Worm (Caenorhabditis elegans) whole organism, late embryonic: ENCODE data around the gene C23G10.5.

Experiments used
- C08G9.2 ChIP-seq: sonication (generic microtip); optimal IDR thresholded peaks from 2 replicates; lab custom pipeline; 2016; ENCODE audit warnings: mild to moderate bottlenecking, missing genetic modification characterization, moderate library complexity, missing compliant biosample characterization
- F13H6.1 ChIP-seq: sonication (generic microtip); optimal IDR thresholded peaks from 2 replicates; lab custom pipeline; 2016; ENCODE audit warnings: missing genetic modification characterization, missing compliant biosample characterization
- K02D7.2 ChIP-seq: sonication (generic microtip); optimal IDR thresholded peaks from 2 replicates; lab custom pipeline; 2017; ENCODE audit warnings: mild to moderate bottlenecking, missing genetic modification characterization, missing compliant biosample characterization
- Y22D7AL.16 ChIP-seq: sonication (generic microtip); optimal IDR thresholded peaks from 2 replicates; lab custom pipeline; 2016; ENCODE audit warnings: missing genetic modification characterization, missing compliant biosample characterization
- ceh-18 ChIP-seq: sonication (generic microtip); optimal IDR thresholded peaks from 2 replicates; lab custom pipeline; 2016; ENCODE audit warnings: missing genetic modification characterization, missing compliant biosample characterization
- ceh-19 ChIP-seq: fragments of 200-800 bp; sonication (Bioruptor generic); optimal IDR thresholded peaks from 2 replicates; lab custom pipeline; 2018; ENCODE audit warnings: mild to moderate bottlenecking, missing genetic modification characterization, missing compliant biosample characterization
- ceh-22 ChIP-seq: sonication (generic microtip); optimal IDR thresholded peaks from 2 replicates; lab custom pipeline; 2017; ENCODE audit warnings: missing biosample characterization, missing genetic modification characterization
- ceh-24 ChIP-seq: sonication (generic microtip); optimal IDR thresholded peaks from 2 replicates; lab custom pipeline; 2016; ENCODE audit warnings: mild to moderate bottlenecking, missing genetic modification characterization, missing compliant biosample characterization
- ceh-30 ChIP-seq: fragments of 150-350 bp; optimal IDR thresholded peaks from 2 replicates; lab custom pipeline; 2014; ENCODE audit warnings: missing biosample characterization, missing genetic modification characterization
- ceh-31 ChIP-seq: sonication (generic microtip); optimal IDR thresholded peaks from 2 replicates; lab custom pipeline; 2016; ENCODE audit warnings: missing genetic modification characterization, missing compliant biosample characterization
- dmd-4 ChIP-seq: sonication (generic microtip); optimal IDR thresholded peaks from 2 replicates; lab custom pipeline; 2016; ENCODE audit warnings: borderline replicate concordance, missing genetic modification characterization, missing compliant biosample characterization
- dve-1 ChIP-seq: sonication (generic microtip); optimal IDR thresholded peaks from 2 replicates; lab custom pipeline; 2017; ENCODE audit warnings: antibody characterized with exemption, mild to moderate bottlenecking, missing genetic modification characterization, missing compliant biosample characterization
- elt-2 ChIP-seq: sonication (generic microtip); optimal IDR thresholded peaks from 2 replicates; lab custom pipeline; 2016; ENCODE audit warnings: missing genetic modification reagents, missing genetic modification characterization, missing compliant biosample characterization
- elt-4 ChIP-seq: sonication (generic microtip); optimal IDR thresholded peaks from 2 replicates; lab custom pipeline; 2016; ENCODE audit warnings: missing genetic modification characterization, missing compliant biosample characterization
- ets-4 ChIP-seq: sonication (generic microtip); optimal IDR thresholded peaks from 2 replicates; lab custom pipeline; 2016; ENCODE audit warnings: missing genetic modification characterization, missing compliant biosample characterization
- eyg-1 ChIP-seq: sonication (generic microtip); optimal IDR thresholded peaks from 2 replicates; lab custom pipeline; 2016; ENCODE audit warnings: missing genotype, missing genetic modification characterization, missing compliant biosample characterization
- fax-1 ChIP-seq: sonication (generic microtip); optimal IDR thresholded peaks from 2 replicates; lab custom pipeline; 2016; ENCODE audit warnings: missing genotype, missing genetic modification characterization, missing compliant biosample characterization
- fkh-10 ChIP-seq: fragments of 150-350 bp; optimal IDR thresholded peaks from 2 replicates; lab custom pipeline; 2014; ENCODE audit warnings: missing biosample characterization, missing genetic modification reagents, missing genetic modification characterization
- fkh-6 ChIP-seq: sonication (generic microtip); optimal IDR thresholded peaks from 2 replicates; lab custom pipeline; 2016; ENCODE audit warnings: missing genetic modification characterization, missing compliant biosample characterization
- hlh-13 ChIP-seq: fragments of 200-800 bp; sonication (Bioruptor generic); optimal IDR thresholded peaks from 2 replicates; lab custom pipeline; 2018; ENCODE audit warnings: mild to moderate bottlenecking, missing genetic modification characterization, missing compliant biosample characterization
- hlh-30 ChIP-seq: sonication (generic microtip); optimal IDR thresholded peaks from 2 replicates; lab custom pipeline; 2017; ENCODE audit warnings: antibody characterized with exemption, missing genetic modification characterization, missing compliant biosample characterization; ENCODE audit not compliant: insufficient read depth
- hlh-8 ChIP-seq: sonication (generic microtip); optimal IDR thresholded peaks from 2 replicates; lab custom pipeline; 2016; ENCODE audit warnings: missing genotype, missing genetic modification characterization, missing compliant biosample characterization
- madf-2 ChIP-seq: sonication (generic microtip); optimal IDR thresholded peaks from 2 replicates; lab custom pipeline; 2017; ENCODE audit warnings: missing genetic modification characterization, missing compliant biosample characterization
- nfya-1 ChIP-seq: sonication (generic microtip); optimal IDR thresholded peaks from 2 replicates; lab custom pipeline; 2017; ENCODE audit warnings: missing genetic modification characterization, mild to moderate bottlenecking, missing compliant biosample characterization, antibody characterized with exemption, moderate library complexity
- nhr-11 ChIP-seq: fragments of 150-350 bp; optimal IDR thresholded peaks from 2 replicates; lab custom pipeline; 2014; ENCODE audit warnings: missing biosample characterization, missing genetic modification characterization
- nhr-232 ChIP-seq: sonication (generic microtip); optimal IDR thresholded peaks from 2 replicates; lab custom pipeline; 2016; ENCODE audit warnings: missing genetic modification characterization, missing compliant biosample characterization
- odd-2 ChIP-seq: sonication (generic microtip); optimal IDR thresholded peaks from 2 replicates; lab custom pipeline; 2017; ENCODE audit warnings: antibody characterized with exemption, mild to moderate bottlenecking, missing genetic modification characterization, missing compliant biosample characterization
- pag-3 ChIP-seq: sonication (generic microtip); optimal IDR thresholded peaks from 2 replicates; lab custom pipeline; 2016; ENCODE audit warnings: missing compliant biosample characterization, missing genetic modification characterization, borderline replicate concordance
- pax-1 ChIP-seq: fragments of 150-350 bp; optimal IDR thresholded peaks from 2 replicates; lab custom pipeline; 2014; ENCODE audit warnings: missing biosample characterization, missing genetic modification characterization
- pha-2 ChIP-seq: sonication (generic microtip); optimal IDR thresholded peaks from 2 replicates; lab custom pipeline; 2017; ENCODE audit warnings: mild to moderate bottlenecking, missing genetic modification characterization, missing compliant biosample characterization
- pha-4 ChIP-seq: fragments of 150-350 bp; optimal IDR thresholded peaks from 2 replicates; lab custom pipeline; 2018; ENCODE audit warnings: missing biosample characterization, missing genetic modification reagents, missing genetic modification characterization
- pqm-1 ChIP-seq: sonication (generic microtip); optimal IDR thresholded peaks from 2 replicates; lab custom pipeline; 2016; ENCODE audit warnings: missing genetic modification characterization, missing compliant biosample characterization
- rnt-1 ChIP-seq: sonication (generic microtip); optimal IDR thresholded peaks from 2 replicates; lab custom pipeline; 2016; ENCODE audit warnings: missing genetic modification characterization, missing compliant biosample characterization
- sdc-2 ChIP-seq: sonication (generic microtip); optimal IDR thresholded peaks from 2 replicates; lab custom pipeline; 2016; ENCODE audit warnings: missing genotype, missing genetic modification characterization, missing compliant biosample characterization
- sox-2 ChIP-seq: fragments of 200-800 bp; sonication (Bioruptor generic); IDR thresholded peaks from 2 replicates; pipeline ENCODE4 v1.3.6; 2022; ENCODE audit warnings: missing genetic modification reagents, missing genetic modification characterization, missing compliant biosample characterization
- sox-4 ChIP-seq: sonication (generic microtip); optimal IDR thresholded peaks from 2 replicates; lab custom pipeline; 2017; ENCODE audit warnings: mild to moderate bottlenecking, missing genetic modification characterization, inconsistent platforms, missing compliant biosample characterization
- tbx-7 ChIP-seq: sonication (generic microtip); optimal IDR thresholded peaks from 2 replicates; lab custom pipeline; 2016; ENCODE audit warnings: missing genotype, missing genetic modification characterization, missing compliant biosample characterization
- unc-55 ChIP-seq: sonication (generic microtip); optimal IDR thresholded peaks from 2 replicates; lab custom pipeline; 2017; ENCODE audit warnings: missing biosample characterization, missing genetic modification reagents, missing genetic modification characterization
- zip-5 ChIP-seq: sonication (generic microtip); optimal IDR thresholded peaks from 2 replicates; lab custom pipeline; 2016; ENCODE audit warnings: missing genetic modification characterization, missing compliant biosample characterization
- ztf-16 ChIP-seq: sonication (generic microtip); optimal IDR thresholded peaks from 2 replicates; lab custom pipeline; 2017; ENCODE audit warnings: missing genetic modification characterization, missing compliant biosample characterization

The C23G10.5 gene

ce11 chrIII:6170038-6170437 lies 20.9 kb upstream of the C23G10.5 start:
- TF ChIP-seq F13H6.1 (tag; lab: Kevin White, UChicago) (no peak), rnt-1 (tag; lab: Kevin White, UChicago) (peak; percentile 42), unc-55 (peak; percentile 44), fkh-6 (tag; lab: Kevin White, UChicago) (no peak), nfya-1 (tag; lab: Kevin White, UChicago) (peak; percentile 35), pax-1 (peak; percentile 72), ceh-31 (tag; lab: Kevin White, UChicago) (peak; percentile 31), ceh-18 (peak; percentile 45)

- TF ChIP-seq nfya-1 (tag; lab: Kevin White, UChicago) (peak; percentile 32), tbx-7 (tag; lab: Kevin White, UChicago) (no peak), odd-2 (tag; lab: Kevin White, UChicago) (no peak), zip-5 (tag; lab: Kevin White, UChicago) (no peak), fkh-10 (GFP tag; lab: Kevin White, UChicago) (no peak), hlh-8 (no peak), ceh-31 (tag; lab: Kevin White, UChicago) (no peak), elt-2 (tag; lab: Kevin White, UChicago) (peak; percentile 18), fkh-6 (tag; lab: Kevin White, UChicago) (no peak), elt-4 (no peak)
Observed at ce11 chrIII:6173020-6173597, 17.8 kb upstream of the C23G10.5 start, which contains the start of the genes abcf-3 and F42A10.5. Gene abcf-3, plus strand, starts transcription at chrIII:6173403. Gene F42A10.5, minus strand, starts transcription at chrIII:6173477.

DNA sequence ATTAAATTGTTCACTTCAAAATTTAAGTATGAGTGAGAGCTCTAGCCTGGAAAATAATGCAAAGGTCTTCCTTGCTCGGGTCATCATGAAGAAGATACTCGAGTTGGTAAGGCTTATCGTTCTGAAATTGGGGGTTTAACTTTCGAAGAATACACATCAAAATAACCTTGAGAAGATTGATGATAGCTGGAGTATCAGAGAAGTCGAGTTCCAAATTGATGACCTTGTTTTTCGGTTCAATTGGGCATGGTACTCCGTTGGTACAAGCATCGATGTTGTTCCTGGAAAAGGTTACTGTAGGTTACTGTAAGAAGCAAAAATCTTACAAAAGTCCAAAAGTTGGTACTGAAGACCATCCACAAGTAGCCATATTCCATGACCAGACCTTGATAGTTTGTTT lies 14.7 kb upstream of the C23G10.5 start:
- TF ChIP-seq dve-1 (tag; lab: Kevin White, UChicago) (no peak), ceh-19 (GFP tag; lab: Kevin White, UChicago) (no peak)

DNA sequence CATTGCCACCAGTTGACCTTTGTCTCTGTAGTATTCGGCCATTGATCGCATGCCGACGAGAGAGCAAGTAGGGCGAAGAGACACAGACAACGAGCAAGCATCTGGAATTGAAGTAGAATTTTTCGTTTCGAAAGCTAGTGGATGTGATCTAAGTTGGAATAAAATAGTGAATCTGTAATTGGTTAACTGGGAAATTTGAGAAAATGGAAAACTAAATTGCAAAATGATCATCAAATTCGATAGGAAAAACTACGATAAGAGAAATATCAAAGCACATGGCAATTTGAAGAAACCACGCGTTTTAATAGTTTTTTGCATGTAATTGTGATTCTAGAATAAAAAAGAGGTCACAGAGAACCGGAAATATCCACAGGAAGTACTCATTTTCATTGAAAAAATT lies 14.1 kb upstream of the C23G10.5 start, which contains the start of gene F42A10.6:
F42A10.6 (minus strand) TSS at position 101 of the 400 bp plus-strand sequence.
- TF ChIP-seq eyg-1 (no peak), pag-3 (tag; lab: Kevin White, UChicago) (no peak), fkh-10 (GFP tag; lab: Kevin White, UChicago) (no peak), nhr-232 (tag; lab: Kevin White, UChicago) (no peak), unc-55 (no peak), pqm-1 (tag; lab: Kevin White, UChicago) (no peak), ztf-16 (tag; lab: Kevin White, UChicago) (no peak), tbx-7 (tag; lab: Kevin White, UChicago) (no peak), ceh-24 (no peak), sdc-2 (tag; lab: Kevin White, UChicago) (no peak), fax-1 (tag; lab: Kevin White, UChicago) (no peak), sox-2 (GFP tag; lab: Robert Waterston, UW) (no peak), dmd-4 (tag; lab: Kevin White, UChicago) (no peak)

DNA sequence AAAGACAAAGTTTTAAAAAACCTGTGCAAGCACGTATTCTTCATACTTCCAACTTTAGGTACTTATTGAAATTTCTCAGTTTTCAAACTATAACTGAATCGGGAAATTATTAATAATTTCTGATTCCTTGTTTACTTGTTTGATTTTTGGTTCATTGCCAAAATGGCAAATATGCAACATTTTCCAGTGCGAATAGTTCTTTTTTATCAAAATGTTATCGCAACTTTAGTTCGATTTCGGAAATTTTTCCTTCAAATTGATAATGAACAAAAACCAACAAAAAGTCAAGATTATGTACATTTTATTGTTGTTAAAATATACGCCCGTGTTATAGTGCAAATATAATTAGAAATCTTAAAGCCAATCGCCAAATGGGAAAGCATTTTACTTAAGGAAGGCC lies 13.3 kb upstream of the C23G10.5 start:
- TF ChIP-seq ceh-22 (tag; lab: Kevin White, UChicago) (no peak), madf-2 (tag; lab: Kevin White, UChicago) (no peak)

ce11 chrIII:6178586-6178985 lies 12.3 kb upstream of the C23G10.5 start, which contains the start of gene F42A10.7:
Gene F42A10.7, minus strand, starts transcription at chrIII:6178686.
- TF ChIP-seq ceh-30 (tag; lab: Kevin White, UChicago) (no peak), hlh-13 (no peak), ceh-19 (GFP tag; lab: Kevin White, UChicago) (no peak), eyg-1 (no peak), hlh-30 (tag; lab: Kevin White, UChicago) (no peak), C08G9.2 (tag; lab: Kevin White, UChicago) (no peak), nhr-11 (no peak), ets-4 (tag; lab: Kevin White, UChicago) (no peak), K02D7.2 (tag; lab: Kevin White, UChicago) (no peak), elt-2 (tag; lab: Kevin White, UChicago) (no peak), elt-4 (no peak), Y22D7AL.16 (tag; lab: Kevin White, UChicago) (no peak), pag-3 (tag; lab: Kevin White, UChicago) (no peak), pha-4 (tag; lab: Kevin White, UChicago) (no peak), zip-5 (tag; lab: Kevin White, UChicago) (no peak), ceh-24 (no peak), pha-2 (tag; lab: Kevin White, UChicago) (no peak), sox-4 (no peak)
